Worm (Caenorhabditis elegans) whole organism, early embryonic: ENCODE data around the gene gst-40.

Experiments used
- ama-1 ChIP-seq: fragments of 150-350 bp; optimal IDR thresholded peaks from 2 replicates; lab custom pipeline; 2014
- hnd-1 ChIP-seq: sonication (generic microtip); optimal IDR thresholded peaks from 2 replicates; lab custom pipeline; 2016; ENCODE audit warnings: missing genetic modification characterization, missing compliant biosample characterization

DNA sequence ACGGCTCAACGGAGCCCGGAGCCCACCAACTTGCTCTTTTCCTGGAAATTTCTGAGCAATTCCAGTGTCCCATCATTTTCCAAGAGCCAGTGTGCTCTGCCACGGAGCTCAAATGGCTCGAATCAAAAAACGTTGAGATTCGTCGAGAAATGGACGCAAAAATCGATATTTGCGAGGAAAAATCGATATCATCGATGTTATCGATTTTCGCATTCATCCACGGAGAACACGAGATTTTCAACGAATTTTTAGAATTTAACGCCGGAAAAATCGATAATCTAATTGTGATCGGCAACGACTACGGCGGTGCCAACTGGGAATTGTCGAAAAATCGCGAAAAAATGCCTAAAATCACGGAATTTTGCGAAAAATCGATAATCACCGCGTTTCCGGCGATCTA lies 45.4 kb downstream of the gst-40 start:
- TF ChIP-seq ama-1 (lab: Kevin White, UChicago) (no peak), hnd-1 (tag; lab: Kevin White, UChicago) (no peak)
